In the genomic region with DNA sequence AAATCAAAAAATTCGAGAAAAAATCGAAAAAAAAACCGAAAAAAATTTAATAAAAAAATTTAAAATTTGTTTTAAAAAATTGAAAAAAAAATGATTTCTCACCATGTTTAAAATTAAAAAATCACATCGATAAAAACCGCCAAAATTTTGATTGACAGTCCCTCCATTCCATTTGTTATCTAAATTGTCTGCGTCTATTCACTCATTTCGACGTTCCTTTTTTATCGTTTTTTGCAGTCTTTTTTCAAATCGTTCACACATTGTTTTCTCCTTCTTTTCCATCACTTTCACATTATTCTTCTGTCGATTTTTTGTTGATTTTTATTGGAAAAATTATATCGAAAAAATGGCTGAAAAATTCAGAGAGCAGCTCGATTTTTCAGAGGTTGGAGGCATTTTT, we compare ENCODE assay signal across 3 worm cellular contexts.
TF ChIP-seq lines count a peak whose summit lies in the region.

No protein-coding gene starts in this region.

TF ChIP-seq in whole organism, L3 larva, 47 proteins besides CTCF, POLR2A, EP300 and RAD21:
- TF ChIP-seq elt-2 (tag; optimal IDR thresholded peaks at IDR 0.05; lab: Kevin White, UChicago) (peak; percentile 60), skn-1 (tag; optimal IDR thresholded peaks at IDR 0.05; lab: Kevin White, UChicago) (no peak), pha-4 (tag; optimal IDR thresholded peaks at IDR 0.05; lab: Kevin White, UChicago) (peak; percentile 17)

TF ChIP-seq in whole organism, L4 larva, 104 proteins besides CTCF, POLR2A, EP300 and RAD21:
- TF ChIP-seq mdl-1 (tag; optimal IDR thresholded peaks at IDR 0.05; lab: Kevin White, UChicago) (no peak), lin-15B (tag; optimal IDR thresholded peaks at IDR 0.05; lab: Kevin White, UChicago) (no peak), hlh-11 (tag; optimal IDR thresholded peaks at IDR 0.05; lab: Kevin White, UChicago) (no peak), nhr-28 (tag; optimal IDR thresholded peaks at IDR 0.05; lab: Kevin White, UChicago) (peak; percentile 26), ctbp-1 (GFP tag; IDR thresholded peaks at IDR 0.05; lab: Robert Waterston, UW) (no peak), unc-39 (tag; optimal IDR thresholded peaks at IDR 0.05; lab: Kevin White, UChicago) (no peak), madf-5 (GFP tag; IDR thresholded peaks at IDR 0.05; lab: Robert Waterston, UW) (no peak), ZK337.2 (GFP tag; IDR thresholded peaks at IDR 0.05; lab: Robert Waterston, UW) (no peak), egl-43 (GFP tag; IDR thresholded peaks at IDR 0.05; lab: Robert Waterston, UW) (no peak), F44E2.7 (GFP tag; IDR thresholded peaks at IDR 0.05; lab: Robert Waterston, UW) (no peak), dve-1 (tag; optimal IDR thresholded peaks at IDR 0.05; lab: Kevin White, UChicago; ENCODE audit: insufficient read depth) (peak; percentile 39), daf-16 (GFP tag; optimal IDR thresholded peaks at IDR 0.05; lab: Kevin White, UChicago) (no peak), daf-16 (tag; optimal IDR thresholded peaks at IDR 0.05; lab: Kevin White, UChicago) (peak; percentile 37), dmd-6 (GFP tag; IDR thresholded peaks at IDR 0.05; lab: Robert Waterston, UW) (peak; percentile 46; the same call in 1 of the 2 replicates), dpl-1 (GFP tag; optimal IDR thresholded peaks at IDR 0.05; lab: Kevin White, UChicago) (peak; percentile 5), pqm-1 (tag; optimal IDR thresholded peaks at IDR 0.05; lab: Kevin White, UChicago) (peak; percentile 57), lin-38 (GFP tag; IDR thresholded peaks at IDR 0.05; lab: Robert Waterston, UW) (no peak), F49E8.2 (tag; optimal IDR thresholded peaks at IDR 0.05; lab: Kevin White, UChicago; ENCODE audit: borderline replicate concordance) (no peak), Y48G9A.11 (GFP tag; IDR thresholded peaks at IDR 0.05; lab: Robert Waterston, UW) (no peak), zip-11 (GFP tag; IDR thresholded peaks at IDR 0.05; lab: Robert Waterston, UW) (no peak), mxl-2 (GFP tag; conservative IDR thresholded peaks at IDR 0.05; lab: Robert Waterston, UW) (no peak), sdz-12 (GFP tag; optimal IDR thresholded peaks at IDR 0.05; lab: Kevin White, UChicago) (no peak), hif-1 (tag; optimal IDR thresholded peaks at IDR 0.05; lab: Kevin White, UChicago) (no peak)

TF ChIP-seq in whole organism, young adult, 124 proteins besides CTCF, POLR2A, EP300 and RAD21:
- TF ChIP-seq let-607 (tag; optimal IDR thresholded peaks at IDR 0.05; lab: Kevin White, UChicago) (peak; percentile 67 to 85), nhr-80 (tag; optimal IDR thresholded peaks at IDR 0.05; lab: Kevin White, UChicago) (peak; percentile 60), F39B2.1 (GFP tag; IDR thresholded peaks at IDR 0.05; lab: Robert Waterston, UW) (no peak)
